Fruit fly (Drosophila melanogaster) whole organism, embryonic: ENCODE measurements around the gene Or30a.

Experiments
- Ada2b ChIP-seq: fragments of 200-800 bp; sonication (Bioruptor generic); IDR thresholded peaks from 2 replicates; pipeline ENCODE4 v1.3.6; 2022; ENCODE audit warnings: missing biosample characterization, missing genetic modification characterization
- Atf-2 ChIP-seq: fragments of 200-800 bp; sonication (Bioruptor generic); optimal IDR thresholded peaks from 2 replicates; lab custom pipeline; 2016; ENCODE audit warnings: missing biosample characterization, missing genetic modification characterization
- C15 ChIP-seq: fragments of 200-800 bp; sonication (Bioruptor generic); IDR thresholded peaks from 3 replicates; pipeline ENCODE4 v1.3.6; 2022; ENCODE audit warnings: missing biosample characterization, missing genetic modification characterization
- CG10147 ChIP-seq: fragments of 200-800 bp; sonication (Bioruptor generic); optimal IDR thresholded peaks from 2 replicates; lab custom pipeline; 2019; ENCODE audit warnings: missing biosample characterization, mild to moderate bottlenecking, missing genetic modification characterization, moderate library complexity
- CG10565 ChIP-seq: fragments of 200-800 bp; sonication (Bioruptor generic); optimal IDR thresholded peaks from 3 replicates; lab custom pipeline; 2016; ENCODE audit warnings: missing biosample characterization, mild to moderate bottlenecking, missing genetic modification characterization
- CG11085 ChIP-seq: fragments of 200-800 bp; sonication (Bioruptor generic); IDR thresholded peaks from 2 replicates; pipeline ENCODE4 v1.3.6; 2022; ENCODE audit warnings: missing biosample characterization, missing genetic modification characterization
- CG11504 ChIP-seq: fragments of 200-800 bp; sonication (Bioruptor generic); optimal IDR thresholded peaks from 3 replicates; lab custom pipeline; 2019; ENCODE audit warnings: missing biosample characterization, mild to moderate bottlenecking, missing genetic modification characterization, moderate library complexity
- CG11695 ChIP-seq: fragments of 200-800 bp; sonication (Bioruptor generic); IDR thresholded peaks from 3 replicates; pipeline ENCODE4 v1.3.6; 2022; ENCODE audit warnings: missing biosample characterization, missing genetic modification characterization
- CG11696 ChIP-seq: fragments of 200-800 bp; sonication (Bioruptor generic); IDR thresholded peaks from 2 replicates; pipeline ENCODE4 v1.3.6; 2022; ENCODE audit warnings: missing biosample characterization, missing genetic modification characterization
- CG11723 ChIP-seq: fragments of 200-800 bp; sonication (Bioruptor generic); optimal IDR thresholded peaks from 2 replicates; lab custom pipeline; 2017; ENCODE audit warnings: missing biosample characterization, mild to moderate bottlenecking, missing genetic modification characterization
- CG12299 ChIP-seq: fragments of 200-800 bp; sonication (Bioruptor generic); optimal IDR thresholded peaks from 2 replicates; lab custom pipeline; 2018; ENCODE audit warnings: missing biosample characterization, mild to moderate bottlenecking, missing genetic modification characterization
- CG1233 ChIP-seq: fragments of 200-800 bp; sonication (Bioruptor generic); optimal IDR thresholded peaks from 4 replicates; lab custom pipeline; 2018; ENCODE audit warnings: missing biosample characterization, mild to moderate bottlenecking, missing genetic modification characterization
- CG13775 ChIP-seq: fragments of 200-800 bp; sonication (Bioruptor generic); optimal IDR thresholded peaks from 3 replicates; lab custom pipeline; 2017; ENCODE audit warnings: missing biosample characterization, mild to moderate bottlenecking, missing genetic modification characterization
- CG15269 ChIP-seq: fragments of 200-800 bp; sonication (Bioruptor generic); optimal IDR thresholded peaks from 2 replicates; lab custom pipeline; 2018; ENCODE audit warnings: missing biosample characterization, mild to moderate bottlenecking, missing genetic modification characterization, moderate library complexity
- CG1647 ChIP-seq: fragments of 200-800 bp; sonication (Bioruptor generic); optimal IDR thresholded peaks from 3 replicates; lab custom pipeline; 2016; ENCODE audit warnings: missing biosample characterization, missing genetic modification characterization
- CG18011 ChIP-seq: fragments of 200-800 bp; sonication (Bioruptor generic); optimal IDR thresholded peaks from 2 replicates; lab custom pipeline; 2017; ENCODE audit warnings: missing biosample characterization, missing genetic modification characterization, mild to moderate bottlenecking, moderate library complexity, missing genotype
- CG2199 ChIP-seq: fragments of 200-800 bp; sonication (Bioruptor generic); IDR thresholded peaks from 3 replicates; pipeline ENCODE4 v1.3.6; 2022; ENCODE audit warnings: missing biosample characterization, missing genetic modification characterization
- CG30020 ChIP-seq: fragments of 200-800 bp; optimal IDR thresholded peaks from 2 replicates; lab custom pipeline; 2019; ENCODE audit warnings: missing biosample characterization, mild to moderate bottlenecking, missing genetic modification characterization, moderate library complexity
- CG4854 ChIP-seq: fragments of 200-800 bp; sonication (Bioruptor generic); optimal IDR thresholded peaks from 2 replicates; lab custom pipeline; 2016; ENCODE audit warnings: missing biosample characterization, missing genetic modification characterization, inconsistent platforms
- CG7357 ChIP-seq: fragments of 200-800 bp; sonication (Bioruptor generic); IDR thresholded peaks from 3 replicates; pipeline ENCODE4 v1.3.6; 2022; ENCODE audit warnings: missing biosample characterization, missing genetic modification characterization
- CG8089 ChIP-seq: fragments of 200-800 bp; sonication (Bioruptor generic); optimal IDR thresholded peaks from 3 replicates; lab custom pipeline; 2016; ENCODE audit warnings: missing biosample characterization, missing genetic modification characterization
- CG8388 ChIP-seq: fragments of 200-800 bp; sonication (Bioruptor generic); optimal IDR thresholded peaks from 2 replicates; lab custom pipeline; 2019; ENCODE audit warnings: missing biosample characterization, mild to moderate bottlenecking, missing genetic modification characterization, moderate library complexity
- CG8944 ChIP-seq: fragments of 200-800 bp; sonication (Bioruptor generic); optimal IDR thresholded peaks from 3 replicates; lab custom pipeline; 2016; ENCODE audit warnings: missing biosample characterization, missing genetic modification characterization
- CG9437 ChIP-seq: fragments of 200-800 bp; sonication (Bioruptor generic); optimal IDR thresholded peaks from 2 replicates; lab custom pipeline; 2018; ENCODE audit warnings: missing biosample characterization, mild to moderate bottlenecking, missing genetic modification characterization
- CG9609 ChIP-seq: fragments of 200-800 bp; sonication (Bioruptor generic); optimal IDR thresholded peaks from 3 replicates; lab custom pipeline; 2016; ENCODE audit warnings: missing biosample characterization, missing genetic modification characterization
- CG9797 ChIP-seq: fragments of 200-800 bp; sonication (Bioruptor generic); optimal IDR thresholded peaks from 3 replicates; lab custom pipeline; 2018; ENCODE audit warnings: missing biosample characterization, mild to moderate bottlenecking, missing genetic modification characterization
- CTCF ChIP-seq: fragments of 200-800 bp; sonication (Bioruptor generic); optimal IDR thresholded peaks from 2 replicates; lab custom pipeline; 2017; ENCODE audit warnings: missing biosample characterization, mild to moderate bottlenecking, missing genetic modification characterization, moderate library complexity
- Camta ChIP-seq: fragments of 200-800 bp; sonication (Bioruptor generic); optimal IDR thresholded peaks from 2 replicates; lab custom pipeline; 2016; ENCODE audit warnings: missing biosample characterization, missing genetic modification characterization
- D ChIP-seq, 2 experiments: fragments of 200-800 bp in 1 of 2; fragments of >200 bp in 1 of 2; sonication (Bioruptor generic) in 1 of 2; optimal IDR thresholded peaks; 2 replicates in 1 of 2; 3 replicates in 1 of 2; lab custom pipeline; 2017; ENCODE audit warnings: mild to moderate bottlenecking in 1 of 2, missing biosample characterization in 1 of 2, missing genetic modification characterization in 1 of 2, missing genetic modification reagents in 1 of 2
- Eip74EF ChIP-seq, 2 experiments: fragments of 200-800 bp in 1 of 2; fragments of >200 bp in 1 of 2; sonication (Bioruptor generic) in 1 of 2; optimal IDR thresholded peaks; 2 replicates each; lab custom pipeline; 2017 to 2019; ENCODE audit warnings: missing biosample characterization in 2 of 2, missing genetic modification characterization in 2 of 2, mild to moderate bottlenecking in 1 of 2, moderate library complexity in 1 of 2
- Fer3 ChIP-seq: fragments of 200-800 bp; sonication (Bioruptor generic); optimal IDR thresholded peaks from 2 replicates; lab custom pipeline; 2018; ENCODE audit warnings: missing biosample characterization, mild to moderate bottlenecking, missing genetic modification characterization, moderate library complexity
- Lpt ChIP-seq: fragments of >200 bp; optimal IDR thresholded peaks from 2 replicates; lab custom pipeline; 2018; ENCODE audit warnings: missing biosample characterization, missing genetic modification characterization
- Med ChIP-seq: fragments of 200-800 bp; sonication (Bioruptor generic); peaks from one replicate; lab custom pipeline; 2016; ENCODE audit warnings: missing biosample characterization, missing genetic modification characterization, mild to moderate bottlenecking, inconsistent platforms, moderate library complexity
- Ptx1 ChIP-seq: fragments of 200-800 bp; sonication (Bioruptor generic); IDR thresholded peaks from 2 replicates; pipeline ENCODE4 v1.3.6; 2022; ENCODE audit warnings: missing biosample characterization, missing genetic modification characterization
- YL-1 ChIP-seq: fragments of 200-800 bp; sonication (Bioruptor generic); optimal IDR thresholded peaks from 3 replicates; lab custom pipeline; 2017; ENCODE audit warnings: missing biosample characterization, mild to moderate bottlenecking, missing genetic modification characterization
- ase ChIP-seq: fragments of 200-800 bp; sonication (Bioruptor generic); IDR thresholded peaks from 3 replicates; pipeline ENCODE4 v1.3.6; 2022; ENCODE audit warnings: missing biosample characterization, missing genetic modification characterization
- ash1 ChIP-seq: fragments of 200-800 bp; sonication (Bioruptor generic); optimal IDR thresholded peaks from 2 replicates; lab custom pipeline; 2018; ENCODE audit warnings: missing biosample characterization, mild to moderate bottlenecking, missing genetic modification characterization
- az2 ChIP-seq: fragments of 200-800 bp; sonication (Bioruptor generic); optimal IDR thresholded peaks from 3 replicates; lab custom pipeline; 2016; ENCODE audit warnings: missing biosample characterization, missing genetic modification characterization
- eve ChIP-seq, 2 experiments: fragments of >200 bp; optimal IDR thresholded peaks; 2 replicates each; lab custom pipeline; 2017; ENCODE audit warnings: missing biosample characterization in 2 of 2, missing genetic modification characterization in 2 of 2
- fru ChIP-seq: fragments of >200 bp; optimal IDR thresholded peaks from 2 replicates; lab custom pipeline; 2017
- grau ChIP-seq: fragments of 200-800 bp; optimal IDR thresholded peaks from 3 replicates; lab custom pipeline; 2019; ENCODE audit warnings: missing biosample characterization, mild to moderate bottlenecking, missing genetic modification characterization, moderate library complexity
- grn ChIP-seq: fragments of 200-800 bp; sonication (Bioruptor generic); optimal IDR thresholded peaks from 3 replicates; lab custom pipeline; 2017; ENCODE audit warnings: missing biosample characterization, missing genetic modification characterization
- kni ChIP-seq: fragments of 200-800 bp; sonication (Bioruptor generic); optimal IDR thresholded peaks from 3 replicates; lab custom pipeline; 2017; ENCODE audit warnings: mild to moderate bottlenecking, missing biosample characterization, missing genetic modification reagents, missing genetic modification characterization
- repo ChIP-seq: fragments of 200-800 bp; sonication (Bioruptor generic); optimal IDR thresholded peaks from 2 replicates; lab custom pipeline; 2016; ENCODE audit warnings: missing biosample characterization, missing genetic modification characterization
- so ChIP-seq: fragments of 200-800 bp; sonication (Bioruptor generic); IDR thresholded peaks from 3 replicates; pipeline ENCODE4 v1.3.6; 2022; ENCODE audit warnings: missing biosample characterization, missing genetic modification characterization
- sr ChIP-seq: fragments of 200-800 bp; sonication (Bioruptor generic); IDR thresholded peaks from 3 replicates; pipeline ENCODE4 v1.3.6; 2022; ENCODE audit warnings: missing biosample characterization, missing genetic modification characterization
- tap ChIP-seq: fragments of 200-800 bp; optimal IDR thresholded peaks from 3 replicates; lab custom pipeline; 2019; ENCODE audit warnings: missing biosample characterization, mild to moderate bottlenecking, missing genetic modification characterization, moderate library complexity
- tgo ChIP-seq: fragments of 200-800 bp; sonication (Bioruptor generic); IDR thresholded peaks from 3 replicates; pipeline ENCODE4 v1.3.6; 2022; ENCODE audit warnings: missing biosample characterization, missing genetic modification characterization
- tin ChIP-seq: fragments of 200-800 bp; sonication (Bioruptor generic); optimal IDR thresholded peaks from 3 replicates; lab custom pipeline; 2016; ENCODE audit warnings: missing biosample characterization, missing genetic modification characterization
- tio ChIP-seq: fragments of 200-800 bp; sonication (Bioruptor generic); optimal IDR thresholded peaks from 2 replicates; lab custom pipeline; 2017; ENCODE audit warnings: missing biosample characterization, missing genetic modification characterization, inconsistent platforms
- tx ChIP-seq: fragments of 200-800 bp; sonication (Bioruptor generic); optimal IDR thresholded peaks from 2 replicates; lab custom pipeline; 2016; ENCODE audit warnings: missing biosample characterization, missing genetic modification characterization
- yki ChIP-seq: fragments of >200 bp; optimal IDR thresholded peaks from 3 replicates; lab custom pipeline; 2018

The Or30a gene

DNA sequence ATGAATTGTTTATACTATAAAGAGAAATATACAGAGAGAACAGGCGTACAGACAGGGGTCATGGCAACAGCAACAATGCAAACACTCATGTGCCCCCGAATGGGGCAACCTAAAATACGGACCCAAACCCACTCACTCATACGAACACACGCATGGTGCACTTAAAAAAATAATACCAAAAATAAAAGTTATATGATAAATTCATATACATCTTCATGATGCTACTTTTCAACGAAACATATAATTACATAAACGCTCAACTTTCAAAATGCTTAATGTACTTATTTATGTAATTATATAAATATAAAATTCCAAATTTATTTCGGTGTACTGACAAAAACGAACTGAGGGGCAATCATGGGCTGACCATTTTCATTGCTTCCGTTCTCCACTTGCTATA lies 21.6 kb downstream of the Or30a start:
- TF ChIP-seq CG11723: peak; percentile 42
- peak; percentile 85 for TF ChIP-seq tap (tag; lab: Kevin White, UChicago)
- TF ChIP-seq CG13775 (GFP tag; lab: Kevin White, UChicago): peak; percentile 50
- TF ChIP-seq eve (GFP tag; optimal IDR thresholded peaks at IDR 0.05; lab: Kevin White, UChicago): peak in 1 of 2 experiments; percentile 79
- no peak for TF ChIP-seq tx (GFP tag; lab: Kevin White, UChicago)
- TF ChIP-seq CG9437: peak; percentile 63
- no peak for TF ChIP-seq repo
- TF ChIP-seq CG8089 (GFP tag; lab: Kevin White, UChicago): no peak
- TF ChIP-seq YL-1 (GFP tag; lab: Kevin White, UChicago): no peak
- TF ChIP-seq CG9797 (GFP tag; lab: Kevin White, UChicago): no peak
- peak; percentile 88 for TF ChIP-seq CG8388 (GFP tag; lab: Kevin White, UChicago)
- TF ChIP-seq CG18011: no peak
- no peak for TF ChIP-seq CG4854 (GFP tag; lab: Kevin White, UChicago)
- peak in 1 of 2 experiments; percentile 79 for TF ChIP-seq Eip74EF (GFP tag; optimal IDR thresholded peaks at IDR 0.05; lab: Kevin White, UChicago)
- peak; percentile 34; the same call in 1 of the 3 replicates for TF ChIP-seq CG2199 (GFP tag; lab: Robert Waterston, UW)
- TF ChIP-seq ase (GFP tag; lab: Robert Waterston, UW): no peak
- TF ChIP-seq CG11504 (tag; lab: Kevin White, UChicago): peak; percentile 83
- TF ChIP-seq Med (GFP tag; lab: Kevin White, UChicago): peak; percentile 63
- no peak for TF ChIP-seq fru (lab: Kevin White, UChicago)
- TF ChIP-seq Ada2b (GFP tag; lab: Robert Waterston, UW): peak; percentile 68
- TF ChIP-seq D (optimal IDR thresholded peaks at IDR 0.05; lab: Kevin White, UChicago): no peak
- TF ChIP-seq D (GFP tag; optimal IDR thresholded peaks at IDR 0.05; lab: Kevin White, UChicago): peak; percentile 83
- TF ChIP-seq Lpt (GFP tag; lab: Kevin White, UChicago): no peak
- peak; percentile 43 for TF ChIP-seq CG30020 (tag; lab: Kevin White, UChicago)
- TF ChIP-seq CG15269 (tag; lab: Kevin White, UChicago): peak; percentile 76
- TF ChIP-seq CG10147: peak; percentile 61
- TF ChIP-seq CG8944 (GFP tag; lab: Kevin White, UChicago): no peak
- TF ChIP-seq az2 (GFP tag; lab: Kevin White, UChicago): peak; percentile 74
- TF ChIP-seq kni: peak; percentile 16
- TF ChIP-seq grn (GFP tag; lab: Kevin White, UChicago): no peak
- TF ChIP-seq CG12299 (tag; lab: Kevin White, UChicago): peak; percentile 60
- TF ChIP-seq so (GFP tag; lab: Robert Waterston, UW): peak; percentile 59; the same call in 1 of the 3 replicates
- TF ChIP-seq C15 (GFP tag; lab: Robert Waterston, UW): no peak
- 0 out of 3 replicates have a peak, but pooled peaks have one; percentile 35 for TF ChIP-seq CG7357
- TF ChIP-seq CG10565 (GFP tag; lab: Kevin White, UChicago): no peak
- 0 out of 2 replicates have a peak, but pooled peaks have one; percentile 16 for TF ChIP-seq CG11085 (GFP tag; lab: Robert Waterston, UW)
- TF ChIP-seq CTCF (GFP tag; lab: Kevin White, UChicago): peak; percentile 16
- peak; percentile 57 for TF ChIP-seq tio (GFP tag; lab: Kevin White, UChicago)
- TF ChIP-seq CG11696 (GFP tag; lab: Robert Waterston, UW): peak; percentile 38; the same call in 1 of the 2 replicates
- TF ChIP-seq CG1233 (GFP tag; lab: Kevin White, UChicago): peak; percentile 64
- peak; percentile 70; the same call in 1 of the 3 replicates for TF ChIP-seq CG11695
- no peak for TF ChIP-seq CG9609
- no peak for TF ChIP-seq Camta
- no peak for TF ChIP-seq Atf-2 (GFP tag; lab: Kevin White, UChicago)
- TF ChIP-seq Fer3 (tag; lab: Kevin White, UChicago): peak; percentile 73
- TF ChIP-seq yki: no peak
- TF ChIP-seq grau: peak; percentile 80
- TF ChIP-seq sr (GFP tag; lab: Robert Waterston, UW): no peak
- no peak for TF ChIP-seq ash1 (GFP tag; lab: Kevin White, UChicago)
- peak; percentile 68 for TF ChIP-seq tgo (GFP tag; lab: Robert Waterston, UW)
- TF ChIP-seq Ptx1 (GFP tag; lab: Robert Waterston, UW): peak; percentile 74
- peak; percentile 65 for TF ChIP-seq tin (GFP tag; lab: Kevin White, UChicago)
- no peak for TF ChIP-seq CG1647
